Worm (Caenorhabditis elegans): ENCODE measurements around the gene F56B3.6.

ce11 chrIV:794275-794674 lies 6.4 kb downstream of the F56B3.6 start, which contains the start of gene F56B3.4:
- TF ChIP-seq dao-5 (tag; optimal IDR thresholded peaks at IDR 0.05) (no peak), W03F9.2 (tag; optimal IDR thresholded peaks at IDR 0.05) (no peak)

Measured in whole organism, L4/young adult.